Fruit fly (Drosophila melanogaster): ENCODE results near the gene CG18749.

DNA sequence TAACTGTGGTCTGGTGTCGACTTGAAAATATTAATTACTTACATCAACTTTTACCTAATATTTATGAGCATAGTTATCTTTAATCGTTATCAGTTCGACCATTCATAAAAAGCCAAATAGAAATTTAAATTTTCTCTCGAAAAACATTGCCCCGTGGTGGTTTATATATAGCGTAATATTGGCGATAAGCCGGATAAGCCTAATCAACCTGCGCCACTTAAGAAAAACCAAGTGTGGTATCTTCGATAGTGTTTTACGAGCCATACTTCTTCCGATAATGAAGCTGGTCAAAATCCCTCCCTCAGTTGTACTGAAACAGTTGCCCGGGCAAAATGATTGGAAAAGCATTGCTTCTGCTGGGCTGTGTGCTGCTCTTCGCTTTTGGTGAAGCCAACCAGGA lies 48.2 kb downstream of the CG18749 start, which contains the start of gene CG31463:
- no peak for TF ChIP-seq CG33017 (tag; optimal IDR thresholded peaks at IDR 0.05)
- TF ChIP-seq CG5204 (GFP tag; optimal IDR thresholded peaks at IDR 0.05): no peak
- TF ChIP-seq Clk (GFP tag; optimal IDR thresholded peaks at IDR 0.05): no peak
- no peak for TF ChIP-seq Crg-1 (GFP tag; optimal IDR thresholded peaks at IDR 0.05)
- TF ChIP-seq CG11617 (GFP tag; optimal IDR thresholded peaks at IDR 0.05): no peak
- TF ChIP-seq CG7101 (tag; optimal IDR thresholded peaks at IDR 0.05): no peak
- no peak for TF ChIP-seq Hr96 (GFP tag; optimal IDR thresholded peaks at IDR 0.05)
- no peak for TF ChIP-seq kay (GFP tag; ENCODE audit: borderline replicate concordance)

All from whole organism, adult.